Fruit fly (Drosophila melanogaster): ENCODE results near the gene CG7058.

Gene CG7058

DNA sequence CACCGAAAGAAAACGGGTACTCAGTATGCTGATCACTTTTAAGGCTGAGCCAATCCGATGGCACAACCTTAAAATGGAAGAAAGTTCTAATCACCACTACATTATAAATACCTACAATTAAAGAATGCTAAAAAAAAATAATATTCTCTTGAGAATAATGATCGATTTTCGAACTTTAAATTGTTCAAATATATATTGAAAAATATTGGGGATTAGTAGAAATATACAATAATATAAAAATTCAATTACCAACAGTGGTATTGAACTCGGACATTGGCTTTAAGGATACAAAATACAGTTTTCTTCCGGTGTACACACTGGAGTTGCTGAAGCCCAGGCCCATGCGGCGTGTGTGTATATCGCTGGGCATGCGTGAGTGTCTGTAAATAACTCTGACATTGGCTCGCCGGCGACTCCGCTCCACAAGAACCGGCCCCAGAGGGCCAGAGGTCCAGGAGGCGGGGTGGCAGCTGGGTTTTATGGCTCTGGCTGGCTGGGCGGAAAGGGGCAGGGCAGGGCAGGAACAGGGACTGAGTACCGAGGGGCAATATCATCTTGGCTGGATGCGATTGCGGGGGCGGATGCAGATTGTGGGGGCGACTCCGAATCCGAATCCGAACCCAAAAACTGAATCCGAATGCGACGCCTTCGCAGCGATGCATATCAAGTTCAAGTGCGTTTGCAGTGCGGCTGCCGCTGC lies 30.5 kb upstream of the CG7058 start (continued):
- TF ChIP-seq lz (GFP tag; optimal IDR thresholded peaks at IDR 0.05) (peak; percentile 86), CG1621 (tag; optimal IDR thresholded peaks at IDR 0.05) (peak; percentile 9), Blimp-1 (GFP tag; optimal IDR thresholded peaks at IDR 0.05) (peak; percentile 74), CG11294 (GFP tag; IDR thresholded peaks at IDR 0.05) (peak; percentile 33; the same call in 1 of the 2 replicates), CG10631 (GFP tag; optimal IDR thresholded peaks at IDR 0.05) (peak; percentile 92), Smox (GFP tag; optimal IDR thresholded peaks at IDR 0.05) (peak; percentile 86), acj6 (GFP tag; optimal IDR thresholded peaks at IDR 0.05) (peak; percentile 90), achi (GFP tag; optimal IDR thresholded peaks at IDR 0.05) (peak; percentile 91), CG6854 (GFP tag; optimal IDR thresholded peaks at IDR 0.05) (peak; percentile 59), dsx (GFP tag; optimal IDR thresholded peaks at IDR 0.05; ENCODE audit: poor library complexity, severe bottlenecking) (peak; percentile 86), net (GFP tag; optimal IDR thresholded peaks at IDR 0.05) (peak; percentile 84), dac (GFP tag; optimal IDR thresholded peaks at IDR 0.05) (peak; percentile 42), vri (GFP tag; optimal IDR thresholded peaks at IDR 0.05) (peak; percentile 54), fd85E (GFP tag; optimal IDR thresholded peaks at IDR 0.05) (peak; percentile 29), Sox15 (GFP tag; optimal IDR thresholded peaks at IDR 0.05) (peak; percentile 80)

DNA sequence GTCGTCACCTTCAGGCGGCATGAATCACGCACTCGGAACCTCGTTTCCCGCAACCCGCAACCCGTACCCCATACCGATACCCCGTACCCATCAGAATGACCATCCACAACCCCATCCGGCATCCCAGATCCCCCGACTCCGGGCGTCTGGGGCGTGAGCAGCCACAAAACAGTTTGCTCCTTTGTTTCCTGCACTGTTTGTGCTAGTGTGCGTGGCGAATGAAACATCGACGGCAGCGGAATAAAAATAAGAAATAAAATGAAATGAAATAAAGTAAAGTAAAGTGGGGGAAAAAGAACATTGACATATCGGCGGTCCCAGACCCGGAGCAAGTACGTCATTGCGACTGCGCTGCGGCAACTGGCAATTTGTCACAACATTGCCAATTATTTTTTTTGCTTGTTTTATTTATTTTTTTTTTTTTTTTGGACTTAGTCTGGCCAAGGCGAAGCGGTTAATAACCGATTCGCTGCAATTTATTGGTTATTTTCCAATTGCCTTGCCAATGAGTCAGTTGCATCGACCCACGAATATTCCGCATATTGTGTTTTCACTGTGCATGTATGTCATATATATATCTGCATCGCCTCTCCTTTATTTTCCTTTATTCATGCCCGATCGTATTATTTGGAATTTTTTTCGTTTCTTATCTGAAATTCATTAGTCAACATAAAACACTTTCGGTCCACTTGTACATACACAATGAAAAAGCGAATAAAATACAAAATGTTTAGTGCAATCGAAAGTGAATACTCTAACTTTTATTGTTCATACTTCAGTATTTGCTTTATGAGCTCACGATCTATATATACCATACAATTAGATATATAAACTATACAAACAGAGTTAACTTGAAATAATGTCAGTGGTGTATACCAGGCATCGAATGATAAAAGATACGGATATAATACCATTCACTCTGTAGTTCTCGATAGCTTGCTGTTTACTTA lies 29.2 kb upstream of the CG7058 start:
- peak; percentile 41 for TF ChIP-seq OdsH (GFP tag; optimal IDR thresholded peaks at IDR 0.05)
- TF ChIP-seq dac (GFP tag; optimal IDR thresholded peaks at IDR 0.05), result no peak
- no peak for TF ChIP-seq Hr4 (GFP tag; optimal IDR thresholded peaks at IDR 0.05)
- TF ChIP-seq CG6808 (GFP tag; optimal IDR thresholded peaks at IDR 0.05), result peak; percentile 55
- TF ChIP-seq Sox102F (GFP tag; optimal IDR thresholded peaks at IDR 0.05), result peak; percentile 38
- TF ChIP-seq Eip75B (GFP tag; optimal IDR thresholded peaks at IDR 0.05), result no peak
- TF ChIP-seq Ets21C (GFP tag; optimal IDR thresholded peaks at IDR 0.05), result peak; percentile 38
- TF ChIP-seq net (GFP tag; optimal IDR thresholded peaks at IDR 0.05), result no peak
- no peak for TF ChIP-seq CG10669 (GFP tag; optimal IDR thresholded peaks at IDR 0.05)
- no peak for TF ChIP-seq Gug (GFP tag; IDR thresholded peaks at IDR 0.05)
- TF ChIP-seq CG4318 (GFP tag; optimal IDR thresholded peaks at IDR 0.05), result no peak
- TF ChIP-seq Ets96B (tag; optimal IDR thresholded peaks at IDR 0.05), result no peak
- peak; percentile 20 for TF ChIP-seq CG11902 (GFP tag; optimal IDR thresholded peaks at IDR 0.05)
- peak; percentile 18 for TF ChIP-seq CG10631 (GFP tag; optimal IDR thresholded peaks at IDR 0.05)
- peak; percentile 35 for TF ChIP-seq pdm3 (GFP tag; optimal IDR thresholded peaks at IDR 0.05)
- no peak for TF ChIP-seq CG6276 (GFP tag; optimal IDR thresholded peaks at IDR 0.05)
- no peak for TF ChIP-seq fkh (GFP tag; optimal IDR thresholded peaks at IDR 0.05)
- peak; percentile 45 for TF ChIP-seq lz (GFP tag; optimal IDR thresholded peaks at IDR 0.05)
- TF ChIP-seq achi (GFP tag; optimal IDR thresholded peaks at IDR 0.05), result peak; percentile 22
- peak; percentile 76 for TF ChIP-seq Sox14 (GFP tag; optimal IDR thresholded peaks at IDR 0.05)
- TF ChIP-seq CG15336 (GFP tag; IDR thresholded peaks at IDR 0.05), result peak; percentile 41; the same call in 1 of the 2 replicates
- peak; percentile 53 for TF ChIP-seq Blimp-1 (GFP tag; optimal IDR thresholded peaks at IDR 0.05)
- TF ChIP-seq CG8319 (GFP tag; optimal IDR thresholded peaks at IDR 0.05), result no peak
- TF ChIP-seq CG8119 (GFP tag; IDR thresholded peaks at IDR 0.05), result peak; percentile 45; the same call in 2 of the 3 replicates
- TF ChIP-seq Sox15 (GFP tag; optimal IDR thresholded peaks at IDR 0.05), result no peak
- TF ChIP-seq Smox (GFP tag; optimal IDR thresholded peaks at IDR 0.05), result peak; percentile 48
- TF ChIP-seq CG9139 (GFP tag; optimal IDR thresholded peaks at IDR 0.05), result no peak
- TF ChIP-seq ss (GFP tag; optimal IDR thresholded peaks at IDR 0.05), result peak in 1 of 2 experiments; percentile 52
- peak; percentile 81 for TF ChIP-seq Eip78C (GFP tag)
- no peak for TF ChIP-seq CG7368 (GFP tag; optimal IDR thresholded peaks at IDR 0.05)
- no peak for TF ChIP-seq dsx (GFP tag; optimal IDR thresholded peaks at IDR 0.05; ENCODE audit: poor library complexity, severe bottlenecking)
- no peak for TF ChIP-seq CG3032 (tag; optimal IDR thresholded peaks at IDR 0.05)
- TF ChIP-seq cyc (GFP tag; optimal IDR thresholded peaks at IDR 0.05), result peak; percentile 49
- TF ChIP-seq CG6854 (GFP tag; optimal IDR thresholded peaks at IDR 0.05), result no peak
- TF ChIP-seq Met (GFP tag; optimal IDR thresholded peaks at IDR 0.05), result peak; percentile 63
- TF ChIP-seq CG1621 (tag; optimal IDR thresholded peaks at IDR 0.05), result peak; percentile 78
- TF ChIP-seq CG6792 (GFP tag; optimal IDR thresholded peaks at IDR 0.05), result peak; percentile 50
- no peak for TF ChIP-seq spab (GFP tag; optimal IDR thresholded peaks at IDR 0.05)
- TF ChIP-seq Hr39 (GFP tag; optimal IDR thresholded peaks at IDR 0.05), result peak; percentile 58
- TF ChIP-seq salr (GFP tag; optimal IDR thresholded peaks at IDR 0.05), result no peak
